Worm (Caenorhabditis elegans): Measurements from ENCODE around the gene R74.7.

- TF ChIP-seq W03F9.2 (tag; optimal IDR thresholded peaks at IDR 0.05) (no peak), him-1 (tag; optimal IDR thresholded peaks at IDR 0.05) (no peak), dao-5 (tag; optimal IDR thresholded peaks at IDR 0.05) (no peak)
Measured at ce11 chrIII:4172210-4172609, 32.0 kb upstream of the R74.7 start.
